Fruit fly (Drosophila melanogaster) ovary, adult (tissue): Measurements from ENCODE around the gene AlkB.

Experiments used
- CG17801 ChIP-seq: fragments of 200-800 bp; optimal IDR thresholded peaks from 2 replicates; lab custom pipeline; 2019; ENCODE audit warnings: missing biosample characterization, mild to moderate bottlenecking, missing genetic modification characterization, moderate library complexity; ENCODE audit not compliant: partially characterized antibody

The AlkB gene

dm6 chrX:15822363-15822762 lies 36.9 kb downstream of the AlkB start:
- no peak for TF ChIP-seq CG17801 (GFP tag; lab: Kevin White, UChicago)

- no peak for TF ChIP-seq CG17801 (GFP tag; lab: Kevin White, UChicago)
These were observed 40.6 kb downstream of the AlkB start for dm6 chrX:15818608-15819184.

dm6 chrX:15817823-15818222 lies 41.5 kb downstream of the AlkB start:
- TF ChIP-seq CG17801 (GFP tag; lab: Kevin White, UChicago), result no peak

dm6 chrX:15816905-15817304 lies 42.4 kb downstream of the AlkB start:
- TF ChIP-seq CG17801 (GFP tag; lab: Kevin White, UChicago), result no peak

dm6 chrX:15816127-15816526 lies 43.2 kb downstream of the AlkB start:
- no peak for TF ChIP-seq CG17801 (GFP tag; lab: Kevin White, UChicago)

dm6 chrX:15814485-15814884 lies 44.8 kb downstream of the AlkB start:
- no peak for TF ChIP-seq CG17801 (GFP tag; lab: Kevin White, UChicago)

- TF ChIP-seq CG17801 (GFP tag; lab: Kevin White, UChicago), result no peak
These were observed 46.1 kb downstream of the AlkB start for dm6 chrX:15813224-15813623.

dm6 chrX:15812615-15812995 lies 46.7 kb downstream of the AlkB start:
- no peak for TF ChIP-seq CG17801 (GFP tag; lab: Kevin White, UChicago)

- peak; percentile 84 for TF ChIP-seq CG17801 (GFP tag; lab: Kevin White, UChicago)
These were observed 47.3 kb downstream of the AlkB start for dm6 chrX:15811666-15812614.

dm6 chrX:15809255-15809654 lies 50.0 kb downstream of the AlkB start, which contains the start of gene CG8509:
Gene CG8509 (plus strand): TSS chrX:15809555.
- no peak for TF ChIP-seq CG17801 (GFP tag; lab: Kevin White, UChicago)
